Fruit fly (Drosophila melanogaster) whole organism, embryonic: ENCODE measurements around the gene Dph5.

Experiments used
- CG10209 ChIP-seq: fragments of 200-800 bp; sonication (Bioruptor generic); optimal IDR thresholded peaks from 3 replicates; lab custom pipeline; 2017; ENCODE audit warnings: missing biosample characterization, mild to moderate bottlenecking, missing genetic modification characterization, missing genetic modification reagents
- CG1024 ChIP-seq: fragments of 200-800 bp; sonication (Bioruptor generic); IDR thresholded peaks from 2 replicates; pipeline ENCODE4 v1.3.6; 2022; ENCODE audit warnings: missing biosample characterization, missing genetic modification characterization
- CG10462 ChIP-seq: fragments of 200-800 bp; sonication (Bioruptor generic); optimal IDR thresholded peaks from 2 replicates; lab custom pipeline; 2016; ENCODE audit warnings: missing biosample characterization, missing genetic modification characterization
- CG12299 ChIP-seq: fragments of 200-800 bp; sonication (Bioruptor generic); optimal IDR thresholded peaks from 2 replicates; lab custom pipeline; 2018; ENCODE audit warnings: missing biosample characterization, mild to moderate bottlenecking, missing genetic modification characterization
- CG12391 ChIP-seq: fragments of 200-800 bp; sonication (Bioruptor generic); optimal IDR thresholded peaks from 3 replicates; lab custom pipeline; 2018; ENCODE audit warnings: missing biosample characterization, mild to moderate bottlenecking, missing genetic modification characterization, moderate library complexity
- CG14014 ChIP-seq: fragments of 200-800 bp; sonication (Bioruptor generic); IDR thresholded peaks from 2 replicates; pipeline ENCODE4 v1.3.6; 2022; ENCODE audit warnings: missing biosample characterization, missing genetic modification characterization
- CG1647 ChIP-seq: fragments of 200-800 bp; sonication (Bioruptor generic); optimal IDR thresholded peaks from 3 replicates; lab custom pipeline; 2016; ENCODE audit warnings: missing biosample characterization, missing genetic modification characterization
- CG17829 ChIP-seq: fragments of 200-800 bp; optimal IDR thresholded peaks from 2 replicates; lab custom pipeline; 2019; ENCODE audit warnings: missing biosample characterization, mild to moderate bottlenecking, missing genetic modification characterization, moderate library complexity
- CG18476 ChIP-seq: fragments of 200-800 bp; sonication (Bioruptor generic); optimal IDR thresholded peaks from 2 replicates; lab custom pipeline; 2016; ENCODE audit warnings: missing biosample characterization, mild to moderate bottlenecking, missing genetic modification characterization
- CG3838 ChIP-seq: fragments of 200-800 bp; sonication (Bioruptor generic); optimal IDR thresholded peaks from 3 replicates; lab custom pipeline; 2016; ENCODE audit warnings: missing biosample characterization, missing genetic modification characterization
- CG42726 ChIP-seq: fragments of 200-800 bp; sonication (Bioruptor generic); IDR thresholded peaks from 2 replicates; pipeline ENCODE4 v1.3.6; 2022; ENCODE audit warnings: missing biosample characterization, missing genetic modification characterization; ENCODE audit not compliant: partially characterized antibody
- CG4328 ChIP-seq: fragments of 200-800 bp; sonication (Bioruptor generic); optimal IDR thresholded peaks from 3 replicates; lab custom pipeline; 2017; ENCODE audit warnings: missing biosample characterization, missing genetic modification reagents, missing genetic modification characterization
- CG4424 ChIP-seq: fragments of 200-800 bp; sonication (Bioruptor generic); optimal IDR thresholded peaks from 3 replicates; lab custom pipeline; 2016; ENCODE audit warnings: missing biosample characterization, missing genetic modification characterization
- CG6175 ChIP-seq: fragments of 200-800 bp; sonication (Bioruptor generic); IDR thresholded peaks from 3 replicates; pipeline ENCODE4 v1.3.6; 2022; ENCODE audit warnings: missing biosample characterization, missing genetic modification characterization
- CG6272 ChIP-seq: fragments of 200-800 bp; sonication (Bioruptor generic); IDR thresholded peaks from 2 replicates; pipeline ENCODE4 v1.3.6; 2022; ENCODE audit warnings: missing biosample characterization, missing genetic modification characterization
- CG7839 ChIP-seq: fragments of 200-800 bp; sonication (Bioruptor generic); optimal IDR thresholded peaks from 3 replicates; lab custom pipeline; 2018; ENCODE audit warnings: missing biosample characterization, mild to moderate bottlenecking, missing genetic modification characterization, moderate library complexity
- CG8359 ChIP-seq: fragments of 200-800 bp; sonication (Bioruptor generic); optimal IDR thresholded peaks from 2 replicates; lab custom pipeline; 2017; ENCODE audit warnings: missing biosample characterization, mild to moderate bottlenecking, missing genetic modification characterization, borderline replicate concordance
- CG8478 ChIP-seq: fragments of >200 bp; optimal IDR thresholded peaks from 2 replicates; lab custom pipeline; 2018
- Dll ChIP-seq: fragments of 200-800 bp; sonication (Bioruptor generic); IDR thresholded peaks from 4 replicates; pipeline ENCODE4 v1.3.6; 2022; ENCODE audit warnings: missing biosample characterization, missing genetic modification characterization; ENCODE audit not compliant: partially characterized antibody
- Hr39 ChIP-seq: fragments of >200 bp; optimal IDR thresholded peaks from 2 replicates; lab custom pipeline; 2017
- MTF-1 ChIP-seq: fragments of 200-800 bp; sonication (Bioruptor generic); optimal IDR thresholded peaks from 2 replicates; lab custom pipeline; 2018; ENCODE audit warnings: missing biosample characterization, mild to moderate bottlenecking, missing genetic modification characterization, borderline replicate concordance
- Nf-YA ChIP-seq: fragments of 200-800 bp; sonication (Bioruptor generic); IDR thresholded peaks from 2 replicates; pipeline ENCODE4 v1.3.6; 2022; ENCODE audit warnings: missing biosample characterization, missing genetic modification characterization
- Oli ChIP-seq: fragments of 200-800 bp; sonication (Bioruptor generic); optimal IDR thresholded peaks from 2 replicates; lab custom pipeline; 2018; ENCODE audit warnings: missing biosample characterization, mild to moderate bottlenecking, missing genetic modification characterization, moderate library complexity
- Six4 ChIP-seq: fragments of 200-800 bp; sonication (Bioruptor generic); optimal IDR thresholded peaks from 2 replicates; lab custom pipeline; 2016; ENCODE audit warnings: missing biosample characterization, missing genetic modification characterization
- Sox102F ChIP-seq: fragments of 200-800 bp; sonication (Bioruptor generic); optimal IDR thresholded peaks from 2 replicates; lab custom pipeline; 2018; ENCODE audit warnings: missing biosample characterization, mild to moderate bottlenecking, missing genetic modification characterization, moderate library complexity
- Ssrp ChIP-seq: fragments of 200-800 bp; sonication (Bioruptor generic); optimal IDR thresholded peaks from 2 replicates; lab custom pipeline; 2018; ENCODE audit warnings: missing biosample characterization, mild to moderate bottlenecking, missing genetic modification characterization, moderate library complexity
- Usf ChIP-seq: fragments of 200-800 bp; sonication (Bioruptor generic); optimal IDR thresholded peaks from 2 replicates; lab custom pipeline; 2017; ENCODE audit warnings: missing genotype, missing biosample characterization, missing genetic modification characterization
- amos ChIP-seq: fragments of 200-800 bp; sonication (Bioruptor generic); IDR thresholded peaks from 2 replicates; pipeline ENCODE4 v1.3.6; 2022; ENCODE audit warnings: missing biosample characterization, missing genetic modification characterization; ENCODE audit not compliant: partially characterized antibody
- aop ChIP-seq: fragments of 200-800 bp; sonication (Bioruptor generic); IDR thresholded peaks from 2 replicates; pipeline ENCODE4 v1.3.6; 2022; ENCODE audit warnings: missing biosample characterization, missing genetic modification characterization
- bigmax ChIP-seq: fragments of 200-800 bp; sonication (Bioruptor generic); optimal IDR thresholded peaks from 2 replicates; lab custom pipeline; 2018; ENCODE audit warnings: missing biosample characterization, mild to moderate bottlenecking, missing genetic modification characterization
- chm ChIP-seq: fragments of 200-800 bp; sonication (Bioruptor generic); IDR thresholded peaks from 2 replicates; pipeline ENCODE4 v1.3.6; 2022; ENCODE audit warnings: missing biosample characterization, missing genetic modification characterization
- dan ChIP-seq: fragments of 200-800 bp; sonication (Bioruptor generic); IDR thresholded peaks from 2 replicates; pipeline ENCODE4 v1.3.6; 2022; ENCODE audit warnings: missing biosample characterization, missing genetic modification characterization
- danr ChIP-seq: fragments of 200-800 bp; sonication (Bioruptor generic); IDR thresholded peaks from 2 replicates; pipeline ENCODE4 v1.3.6; 2022; ENCODE audit warnings: missing biosample characterization, missing genetic modification characterization
- disco-r ChIP-seq: fragments of 200-800 bp; sonication (Bioruptor generic); optimal IDR thresholded peaks from 2 replicates; lab custom pipeline; 2016; ENCODE audit warnings: missing biosample characterization, missing genetic modification characterization
- dmrt99B ChIP-seq: fragments of 200-800 bp; sonication (Bioruptor generic); optimal IDR thresholded peaks from 2 replicates; lab custom pipeline; 2018; ENCODE audit warnings: missing biosample characterization, mild to moderate bottlenecking, missing genetic modification characterization, moderate library complexity
- exex ChIP-seq: fragments of 200-800 bp; sonication (Bioruptor generic); optimal IDR thresholded peaks from 4 replicates; lab custom pipeline; 2018; ENCODE audit warnings: missing biosample characterization, mild to moderate bottlenecking, missing genetic modification characterization, moderate library complexity
- h ChIP-seq: fragments of >200 bp; optimal IDR thresholded peaks from 2 replicates; lab custom pipeline; 2017
- ham ChIP-seq: fragments of 200-800 bp; sonication (Bioruptor generic); IDR thresholded peaks from 2 replicates; pipeline ENCODE4 v1.3.6; 2022; ENCODE audit warnings: missing biosample characterization, missing genetic modification characterization
- hbn ChIP-seq: fragments of 200-800 bp; sonication (Bioruptor generic); IDR thresholded peaks from 2 replicates; pipeline ENCODE4 v1.3.6; 2022; ENCODE audit warnings: missing biosample characterization, missing genetic modification characterization; ENCODE audit not compliant: partially characterized antibody
- hth ChIP-seq: fragments of >200 bp; optimal IDR thresholded peaks from 2 replicates; lab custom pipeline; 2017; ENCODE audit warnings: inconsistent platforms
- ind ChIP-seq: fragments of 200-800 bp; sonication (Bioruptor generic); optimal IDR thresholded peaks from 3 replicates; lab custom pipeline; 2016; ENCODE audit warnings: missing biosample characterization, missing genetic modification characterization
- jumu ChIP-seq: fragments of 200-800 bp; sonication (Bioruptor generic); optimal IDR thresholded peaks from 3 replicates; lab custom pipeline; 2016; ENCODE audit warnings: missing biosample characterization, missing genetic modification characterization
- odd ChIP-seq: fragments of 200-800 bp; sonication (Bioruptor generic); optimal IDR thresholded peaks from 2 replicates; lab custom pipeline; 2017; ENCODE audit warnings: missing biosample characterization, mild to moderate bottlenecking, missing genetic modification characterization
- phol ChIP-seq: fragments of 200-800 bp; sonication (Bioruptor generic); optimal IDR thresholded peaks from 3 replicates; lab custom pipeline; 2018; ENCODE audit warnings: missing biosample characterization, mild to moderate bottlenecking, missing genetic modification characterization, moderate library complexity
- scrt ChIP-seq: fragments of 200-800 bp; sonication (Bioruptor generic); optimal IDR thresholded peaks from 2 replicates; lab custom pipeline; 2018; ENCODE audit warnings: missing biosample characterization, mild to moderate bottlenecking, missing genetic modification characterization, moderate library complexity
- shn ChIP-seq: fragments of 200-800 bp; sonication (Bioruptor generic); optimal IDR thresholded peaks from 3 replicates; lab custom pipeline; 2016; ENCODE audit warnings: missing biosample characterization, missing genetic modification characterization
- slou ChIP-seq: fragments of 200-800 bp; sonication (Bioruptor generic); optimal IDR thresholded peaks from 3 replicates; lab custom pipeline; 2016; ENCODE audit warnings: missing biosample characterization, missing genetic modification characterization
- tna ChIP-seq: fragments of 200-800 bp; sonication (Bioruptor generic); IDR thresholded peaks from 2 replicates; pipeline ENCODE4 v1.3.6; 2022; ENCODE audit warnings: missing biosample characterization, missing genetic modification characterization; ENCODE audit not compliant: partially characterized antibody
- unc-4 ChIP-seq: fragments of 200-800 bp; sonication (Bioruptor generic); IDR thresholded peaks from 2 replicates; pipeline ENCODE4 v1.3.6; 2022; ENCODE audit warnings: missing biosample characterization, missing genetic modification characterization; ENCODE audit not compliant: partially characterized antibody
- unpg ChIP-seq: fragments of 200-800 bp; sonication (Bioruptor generic); optimal IDR thresholded peaks from 3 replicates; lab custom pipeline; 2018; ENCODE audit warnings: missing biosample characterization, mild to moderate bottlenecking, missing genetic modification characterization, moderate library complexity

The Dph5 gene

DNA sequence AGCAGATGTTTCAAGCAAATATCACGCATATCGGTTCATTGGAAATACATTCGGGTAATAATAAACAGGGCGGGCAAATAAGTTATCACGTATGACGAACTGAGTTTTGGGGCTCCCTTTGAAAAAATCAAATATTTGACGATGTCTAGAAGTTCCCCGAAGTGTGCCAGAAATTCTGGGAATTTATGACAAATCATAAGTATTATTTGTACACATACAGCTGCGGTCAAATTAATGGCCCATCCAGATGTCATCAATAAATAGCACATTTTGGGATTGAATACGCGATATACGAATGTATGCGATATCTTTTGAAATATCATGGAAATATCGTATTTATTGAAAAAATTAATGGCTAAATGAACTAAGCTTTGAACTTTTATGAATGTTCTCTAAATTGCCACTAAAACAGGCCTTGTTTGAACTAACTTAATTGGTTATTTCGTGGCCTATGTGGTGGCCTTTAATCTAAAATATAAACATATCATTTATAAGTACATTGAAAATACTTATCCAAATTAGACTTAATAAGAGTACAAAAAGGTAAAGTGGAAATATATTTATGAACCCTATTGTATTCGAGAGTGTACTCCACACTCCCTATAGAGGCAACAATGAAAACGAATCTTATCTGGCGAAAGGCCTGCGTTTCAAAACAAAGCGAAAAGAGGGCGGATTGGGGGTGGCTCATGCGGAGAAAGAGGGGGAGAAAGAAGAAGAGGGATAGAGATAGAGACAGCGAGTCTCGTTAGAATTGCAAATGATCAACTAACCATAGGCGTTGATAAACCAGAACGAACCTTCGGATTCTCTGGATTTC lies 42.7 kb upstream of the Dph5 start (continued):
- TF ChIP-seq bigmax (no peak), CG1024 (GFP tag; lab: Robert Waterston, UW) (no peak), phol (peak; percentile 60), tna (GFP tag; lab: Robert Waterston, UW) (no peak), aop (GFP tag; lab: Robert Waterston, UW) (no peak), Sox102F (GFP tag; lab: Kevin White, UChicago) (peak; percentile 60), ham (GFP tag; lab: Robert Waterston, UW) (no peak), shn (GFP tag; lab: Kevin White, UChicago) (no peak), CG1647 (GFP tag; lab: Kevin White, UChicago) (no peak), CG6272 (GFP tag; lab: Robert Waterston, UW) (no peak), Dll (no peak), Ssrp (tag; lab: Kevin White, UChicago) (peak; percentile 47), CG42726 (GFP tag; lab: Robert Waterston, UW) (no peak), scrt (GFP tag; lab: Kevin White, UChicago) (no peak), CG14014 (GFP tag; lab: Robert Waterston, UW) (no peak), danr (GFP tag; lab: Robert Waterston, UW) (no peak), hth (no peak), dmrt99B (tag; lab: Kevin White, UChicago) (peak; percentile 69), Nf-YA (GFP tag; lab: Robert Waterston, UW) (no peak), amos (GFP tag; lab: Robert Waterston, UW) (no peak), CG6175 (no peak), h (lab: Kevin White, UChicago) (no peak), CG4424 (GFP tag; lab: Kevin White, UChicago) (peak; percentile 32), dan (GFP tag; lab: Robert Waterston, UW) (no peak), unc-4 (GFP tag; lab: Robert Waterston, UW) (no peak), jumu (GFP tag; lab: Kevin White, UChicago) (no peak), CG12391 (tag; lab: Kevin White, UChicago) (peak; percentile 59), CG17829 (peak; percentile 25), CG10209 (peak; percentile 24), CG8359 (no peak), CG10462 (GFP tag; lab: Kevin White, UChicago) (peak; percentile 14), Usf (GFP tag; lab: Kevin White, UChicago) (peak; percentile 14), ind (GFP tag; lab: Kevin White, UChicago) (peak; percentile 16), CG8478 (no peak), CG3838 (GFP tag; lab: Kevin White, UChicago) (no peak), exex (no peak), slou (no peak), CG12299 (tag; lab: Kevin White, UChicago) (no peak), chm (GFP tag; lab: Robert Waterston, UW) (no peak), MTF-1 (GFP tag; lab: Kevin White, UChicago) (no peak), CG4328 (GFP tag; lab: Kevin White, UChicago) (no peak), Six4 (GFP tag; lab: Kevin White, UChicago) (no peak), unpg (peak; percentile 30), CG18476 (GFP tag; lab: Kevin White, UChicago) (no peak), Hr39 (lab: Kevin White, UChicago) (no peak), disco-r (GFP tag; lab: Kevin White, UChicago) (no peak), CG7839 (tag; lab: Kevin White, UChicago) (peak; percentile 65), Oli (tag; lab: Kevin White, UChicago) (peak; percentile 62), hbn (GFP tag; lab: Robert Waterston, UW) (no peak), odd (GFP tag; lab: Kevin White, UChicago) (peak; percentile 9)
